Worm (Caenorhabditis elegans) whole organism, early embryonic: ENCODE results near the gene M117.3.

Experiments used
- ama-1 ChIP-seq: fragments of 150-350 bp; optimal IDR thresholded peaks from 2 replicates; lab custom pipeline; 2014
- ceh-13 ChIP-seq: fragments of 200-800 bp; sonication (Bioruptor generic); optimal IDR thresholded peaks from 2 replicates; lab custom pipeline; 2018; ENCODE audit warnings: mild to moderate bottlenecking, missing genetic modification characterization, missing compliant biosample characterization
- ceh-36 ChIP-seq: sonication (generic microtip); optimal IDR thresholded peaks from 2 replicates; lab custom pipeline; 2016; ENCODE audit warnings: missing genetic modification characterization, inconsistent platforms, missing compliant biosample characterization
- flt-1 ChIP-seq: fragments of 200-800 bp; sonication (Bioruptor generic); IDR thresholded peaks from 2 replicates; pipeline ENCODE4 v1.3.6; 2022; ENCODE audit warnings: missing genetic modification characterization, missing compliant biosample characterization
- pes-1 ChIP-seq: fragments of 200-800 bp; sonication (Bioruptor generic); IDR thresholded peaks from 2 replicates; pipeline ENCODE4 v1.3.6; 2022; ENCODE audit warnings: missing genetic modification reagents, missing genetic modification characterization, missing compliant biosample characterization
- scrt-1 ChIP-seq: fragments of 200-800 bp; sonication (Bioruptor generic); IDR thresholded peaks from 2 replicates; pipeline ENCODE4 v1.3.6; 2022; ENCODE audit warnings: missing genetic modification characterization, missing compliant biosample characterization
- sea-1 ChIP-seq: fragments of 200-800 bp; sonication (Bioruptor generic); conservative IDR thresholded peaks from 2 replicates; pipeline ENCODE4 v1.3.6; 2022; ENCODE audit warnings: missing genetic modification characterization, missing compliant biosample characterization
- tbx-11 ChIP-seq: fragments of 200-800 bp; sonication (Bioruptor generic); IDR thresholded peaks from 2 replicates; pipeline ENCODE4 v1.3.6; 2022; ENCODE audit warnings: missing genetic modification characterization, missing compliant biosample characterization
- tra-4 ChIP-seq: sonication (generic microtip); optimal IDR thresholded peaks from 2 replicates; lab custom pipeline; 2017; ENCODE audit warnings: missing genetic modification characterization, missing compliant biosample characterization

ce11 chrIV:11813901-11814300 is 8.1 kb upstream of the M117.3 start, which contains the start of gene M117.1:
- no peak for TF ChIP-seq ama-1 (lab: Kevin White, UChicago)
- no peak for TF ChIP-seq tra-4
- TF ChIP-seq scrt-1 (GFP tag; lab: Robert Waterston, UW) = no peak
- no peak for TF ChIP-seq ceh-36 (tag; lab: Kevin White, UChicago)
- no peak for TF ChIP-seq sea-1 (GFP tag; lab: Robert Waterston, UW)
- no peak for TF ChIP-seq ceh-13 (GFP tag; lab: Kevin White, UChicago)
- no peak for TF ChIP-seq flt-1 (GFP tag; lab: Robert Waterston, UW)
- TF ChIP-seq pes-1 (GFP tag; lab: Robert Waterston, UW) = no peak
- no peak for TF ChIP-seq tbx-11 (GFP tag; lab: Robert Waterston, UW)
